Worm (Caenorhabditis elegans): ENCODE results near the gene cest-3.

DNA sequence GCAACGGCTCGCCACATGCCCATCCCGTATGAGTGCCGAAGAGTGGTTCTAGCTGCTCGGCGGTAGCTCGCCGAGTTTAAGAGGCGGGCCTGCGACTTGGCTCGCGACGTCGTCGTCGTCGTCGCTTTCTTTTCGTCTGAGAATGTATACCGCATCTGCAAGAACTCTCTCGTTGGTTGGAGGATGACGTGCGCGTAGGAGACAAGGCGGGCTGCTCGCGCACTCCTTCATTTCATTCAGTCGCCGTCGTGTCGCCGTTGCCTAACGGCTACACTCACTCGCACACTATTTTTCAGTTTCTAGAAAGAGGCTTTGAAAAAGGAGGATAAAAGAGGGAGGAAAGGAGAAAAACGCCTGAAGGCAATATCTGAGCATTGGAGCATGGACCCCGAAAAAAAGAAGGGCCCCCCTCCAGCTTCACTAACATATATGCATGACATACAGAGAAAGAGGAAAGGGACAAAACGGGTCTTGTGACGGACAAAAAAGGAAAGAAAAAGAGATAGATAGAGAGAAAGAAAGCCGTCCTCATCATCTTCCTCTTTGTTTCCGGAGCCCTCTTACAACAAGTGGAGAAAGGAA, 35.9 kb upstream of the cest-3 start:
- TF ChIP-seq mdl-1 (tag; optimal IDR thresholded peaks at IDR 0.05) (no peak), nhr-11 (tag; optimal IDR thresholded peaks at IDR 0.05) (no peak), snpc-4 (tag; optimal IDR thresholded peaks at IDR 0.05) (no peak), ama-1 (optimal IDR thresholded peaks at IDR 0.05) (no peak), daf-12 (tag; optimal IDR thresholded peaks at IDR 0.05) (no peak), elt-2 (tag; optimal IDR thresholded peaks at IDR 0.05) (no peak), nhr-76 (tag; optimal IDR thresholded peaks at IDR 0.05) (no peak), ztf-4 (tag; optimal IDR thresholded peaks at IDR 0.05) (no peak)
